Fruit fly (Drosophila melanogaster) whole organism, pupa: ENCODE results near the gene CG42650.

ENCODE experiments used
- CG13204 ChIP-seq: fragments of 200-800 bp; sonication (Bioruptor generic); optimal IDR thresholded peaks from 2 replicates; lab custom pipeline; 2018; ENCODE audit warnings: missing biosample characterization, mild to moderate bottlenecking, missing genetic modification characterization, moderate library complexity
- CG32121 ChIP-seq: fragments of 200-800 bp; sonication (Bioruptor generic); IDR thresholded peaks from 2 replicates; pipeline ENCODE4 v1.3.6; 2022; ENCODE audit warnings: missing biosample characterization, missing genetic modification characterization
- CG34367 ChIP-seq: fragments of 200-800 bp; sonication (Bioruptor generic); optimal IDR thresholded peaks from 2 replicates; lab custom pipeline; 2018; ENCODE audit warnings: missing biosample characterization, mild to moderate bottlenecking, missing genetic modification characterization
- EcR ChIP-seq: fragments of 200-800 bp; sonication (Bioruptor generic); optimal IDR thresholded peaks from 3 replicates; lab custom pipeline; 2019; ENCODE audit warnings: missing biosample characterization, missing genetic modification characterization, mild to moderate bottlenecking, moderate library complexity, missing genetic modification reagents
- Pif1A ChIP-seq: fragments of 200-800 bp; sonication (Bioruptor generic); optimal IDR thresholded peaks from 3 replicates; lab custom pipeline; 2016; ENCODE audit warnings: missing biosample characterization, missing genetic modification characterization
- gl ChIP-seq: fragments of 200-800 bp; sonication (Bioruptor generic); optimal IDR thresholded peaks from 2 replicates; lab custom pipeline; 2018; ENCODE audit warnings: missing biosample characterization, mild to moderate bottlenecking, missing genetic modification characterization
- rn ChIP-seq: fragments of 200-800 bp; sonication (Bioruptor generic); IDR thresholded peaks from 2 replicates; pipeline ENCODE4 v1.3.6; 2022; ENCODE audit warnings: missing biosample characterization, missing genetic modification characterization

DNA sequence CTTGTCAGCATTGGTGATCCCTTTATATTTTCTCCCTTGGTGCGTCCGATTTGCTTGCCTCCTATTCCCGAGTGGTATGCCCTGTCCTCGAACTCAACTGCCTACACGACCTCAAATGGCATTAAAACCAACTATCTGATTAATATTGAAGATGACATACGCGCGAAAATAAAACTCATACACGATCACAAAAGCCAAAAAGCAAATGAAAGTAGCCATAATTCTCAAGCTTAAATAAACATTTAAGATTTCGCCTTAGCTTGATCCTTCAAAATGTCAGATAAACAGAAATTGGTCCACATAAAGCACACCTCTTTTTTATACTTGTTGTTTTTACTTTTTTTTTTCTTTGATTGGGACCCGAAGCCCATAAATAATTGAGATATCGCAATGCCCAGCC, 29.3 kb downstream of the CG42650 start, which contains the start of gene wa-cup:
- TF ChIP-seq CG32121 (GFP tag; lab: Robert Waterston, UW) (no peak), gl (no peak), CG13204 (GFP tag; lab: Kevin White, UChicago) (no peak), CG34367 (tag; lab: Kevin White, UChicago) (no peak), EcR (GFP tag; lab: Kevin White, UChicago) (no peak), rn (GFP tag; lab: Robert Waterston, UW) (no peak), Pif1A (no peak)
